Fruit fly (Drosophila melanogaster): Measurements from ENCODE around the gene CG33095.
"Not testable (repeated sequence)": the region's sequence is repeated elsewhere in the genome, so short reads cannot be mapped to it uniquely, and the experiment has no call there.

The CG33095 gene

DNA sequence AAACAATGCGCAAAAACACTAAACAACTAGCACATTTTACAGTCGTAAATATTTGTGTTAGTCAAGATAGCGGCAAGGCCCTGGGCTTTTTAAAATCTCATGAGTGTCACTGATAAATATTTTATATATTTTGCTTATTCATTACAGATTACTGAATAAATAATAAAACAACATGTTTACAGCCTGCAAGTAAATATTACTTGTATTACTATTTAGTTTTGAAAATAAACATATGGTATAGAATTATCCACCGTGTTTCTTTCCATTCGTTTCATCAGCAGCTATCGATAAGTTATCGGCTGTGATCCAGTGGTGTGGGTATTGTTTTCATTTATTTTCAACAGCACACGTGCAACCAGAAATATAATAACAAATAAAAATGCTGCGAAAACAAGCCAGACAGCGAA lies 22.9 kb upstream of the CG33095 start, which contains the start of the genes shams and CG11920:
Gene shams, minus strand, starts transcription at position 50 of the 407 bp plus-strand sequence.
Gene CG11920, plus strand, starts transcription at position 320 of the 407 bp plus-strand sequence.
- TF ChIP-seq CTCF (optimal IDR thresholded peaks at IDR 0.05) (no peak), CG8478 (optimal IDR thresholded peaks at IDR 0.05) (no peak)

- TF ChIP-seq CTCF (optimal IDR thresholded peaks at IDR 0.05), result no peak
- no peak for TF ChIP-seq CG8478 (optimal IDR thresholded peaks at IDR 0.05)
These were observed 20.1 kb upstream of the CG33095 start for dm6 chr3R:25077280-25077820.

DNA sequence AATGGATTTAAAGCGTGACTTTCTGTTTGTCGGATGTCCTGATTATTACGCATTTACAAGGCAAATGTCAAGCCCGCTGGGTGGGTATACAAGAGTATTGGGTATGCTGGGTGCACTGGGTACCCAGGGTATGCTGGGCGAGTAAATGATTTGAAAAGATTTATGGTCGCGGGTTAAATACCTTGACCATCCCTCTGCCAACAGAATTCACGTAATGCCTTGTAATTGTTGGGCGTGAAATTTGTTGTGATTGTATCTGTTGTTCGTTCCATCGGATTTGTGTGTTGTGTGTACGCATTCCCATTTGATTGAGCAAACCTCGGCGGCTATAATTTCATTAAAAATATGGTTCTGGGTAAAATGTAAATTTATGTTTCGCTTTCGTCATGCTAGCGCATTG lies 18.8 kb upstream of the CG33095 start:
- TF ChIP-seq CTCF (optimal IDR thresholded peaks at IDR 0.05) (no peak), CG8478 (optimal IDR thresholded peaks at IDR 0.05) (no peak)

DNA sequence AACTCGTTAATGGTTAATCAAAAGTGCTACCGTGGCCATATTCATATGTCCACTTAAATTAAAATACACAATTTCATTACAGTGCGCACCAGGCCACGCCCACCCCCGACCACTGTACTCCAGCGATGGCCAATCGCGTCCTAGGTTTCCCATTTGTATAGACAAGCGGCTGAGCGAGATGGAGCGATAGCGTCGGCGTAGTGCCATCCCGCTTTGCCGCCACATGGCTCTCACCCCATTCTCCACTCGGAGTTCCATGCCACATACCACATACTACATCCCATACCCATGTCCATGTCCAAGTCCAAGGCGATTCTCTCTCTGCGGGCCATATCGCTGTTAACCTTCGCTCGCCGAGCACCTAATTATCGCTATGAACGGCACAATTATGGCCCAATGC lies 17.0 kb upstream of the CG33095 start:
- TF ChIP-seq CG8478 (optimal IDR thresholded peaks at IDR 0.05) (no peak), CTCF (optimal IDR thresholded peaks at IDR 0.05) (peak in 1 of 2 experiments; percentile 30)

- TF ChIP-seq CG8478 (optimal IDR thresholded peaks at IDR 0.05) (no peak), CTCF (optimal IDR thresholded peaks at IDR 0.05) (no peak)
These were observed 15.1 kb upstream of the CG33095 start, which contains the start of gene fd96Ca for dm6 chr3R:25082348-25082747. Gene fd96Ca (plus strand): TSS chr3R:25082684.

DNA sequence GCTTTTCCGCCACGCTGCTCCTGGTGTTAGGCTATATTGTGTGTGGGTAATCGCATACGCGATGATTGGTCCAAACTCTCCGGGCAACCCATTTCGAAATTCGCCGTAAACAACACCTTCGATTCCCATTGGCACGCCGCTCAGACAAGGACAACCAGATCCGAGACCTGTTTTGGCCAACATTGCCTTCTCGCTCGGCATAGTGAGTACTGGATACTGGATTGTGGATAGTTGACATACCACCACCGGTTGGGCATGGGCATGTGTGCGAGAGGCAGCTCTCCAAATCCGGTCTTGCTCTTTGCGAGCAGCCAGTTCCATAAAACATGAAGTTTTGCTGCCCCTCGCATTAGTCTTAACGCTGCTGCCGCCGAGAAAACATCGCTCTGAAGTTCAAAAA lies 2.8 kb upstream of the CG33095 start, which contains the start of gene fd96Cb:
Gene fd96Cb, plus strand, starts transcription at position 374 of the 400 bp plus-strand sequence.
- TF ChIP-seq CTCF (optimal IDR thresholded peaks at IDR 0.05) (no peak), CG8478 (optimal IDR thresholded peaks at IDR 0.05) (no peak)

- no peak for TF ChIP-seq CG8478 (optimal IDR thresholded peaks at IDR 0.05)
- no peak for TF ChIP-seq CTCF (optimal IDR thresholded peaks at IDR 0.05)
These were observed 4.8 kb downstream of the CG33095 start, which contains the start of gene CG45095 for dm6 chr3R:25102253-25102652. Gene CG45095 (plus strand): TSS chr3R:25102553.

DNA sequence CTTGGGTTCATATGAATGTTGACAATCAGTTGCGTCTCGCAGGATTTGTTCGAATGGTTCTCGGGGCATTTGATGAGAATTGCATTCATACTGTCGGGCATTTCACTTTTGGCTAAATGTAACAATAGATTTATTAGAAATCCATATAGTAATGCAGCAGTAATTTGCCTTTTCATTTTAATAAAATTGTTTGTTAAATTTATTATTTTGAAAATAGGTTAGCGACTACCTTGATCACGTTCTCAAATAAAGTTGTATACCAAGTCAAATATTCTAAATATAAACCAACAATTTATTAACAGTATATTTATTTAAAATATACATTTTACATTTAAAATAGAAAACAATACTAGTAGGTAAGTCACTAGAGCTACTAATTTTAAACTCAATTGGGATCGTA lies 11.5 kb downstream of the CG33095 start, which contains the start of gene CG34027:
Gene CG34027, minus strand, starts transcription at position 101 of the 400 bp plus-strand sequence.
- TF ChIP-seq CTCF (optimal IDR thresholded peaks at IDR 0.05), result no peak
- TF ChIP-seq CG8478 (optimal IDR thresholded peaks at IDR 0.05), result no peak

DNA sequence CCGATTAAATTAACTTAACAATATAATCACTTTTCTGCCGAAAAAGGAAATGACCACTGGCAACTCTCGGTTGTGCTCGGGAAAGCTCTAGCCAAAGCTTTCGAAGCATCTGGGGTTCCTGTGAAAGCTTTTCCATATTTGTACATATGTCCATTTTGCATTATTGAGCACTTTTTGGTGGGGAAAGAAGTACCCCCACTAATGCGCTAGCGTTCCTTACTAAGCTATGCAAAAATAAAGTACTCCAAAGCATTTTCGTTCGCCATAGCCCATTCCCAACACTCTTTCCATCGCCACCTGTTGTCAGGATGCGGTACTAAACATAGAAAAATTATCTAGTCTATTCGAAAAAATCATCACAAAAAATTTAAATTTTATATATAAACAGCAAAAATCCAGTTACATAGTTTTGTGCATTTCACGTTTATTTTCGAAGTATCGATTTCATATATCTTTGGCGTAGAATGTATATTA lies 15.0 kb downstream of the CG33095 start, which contains the start of gene Nepl16:
Gene Nepl16, minus strand, starts transcription at position 51 of the 474 bp plus-strand sequence.
- TF ChIP-seq CG8478 (optimal IDR thresholded peaks at IDR 0.05), result no peak
- peak; percentile 38 to 68 for TF ChIP-seq CTCF (optimal IDR thresholded peaks at IDR 0.05)

DNA sequence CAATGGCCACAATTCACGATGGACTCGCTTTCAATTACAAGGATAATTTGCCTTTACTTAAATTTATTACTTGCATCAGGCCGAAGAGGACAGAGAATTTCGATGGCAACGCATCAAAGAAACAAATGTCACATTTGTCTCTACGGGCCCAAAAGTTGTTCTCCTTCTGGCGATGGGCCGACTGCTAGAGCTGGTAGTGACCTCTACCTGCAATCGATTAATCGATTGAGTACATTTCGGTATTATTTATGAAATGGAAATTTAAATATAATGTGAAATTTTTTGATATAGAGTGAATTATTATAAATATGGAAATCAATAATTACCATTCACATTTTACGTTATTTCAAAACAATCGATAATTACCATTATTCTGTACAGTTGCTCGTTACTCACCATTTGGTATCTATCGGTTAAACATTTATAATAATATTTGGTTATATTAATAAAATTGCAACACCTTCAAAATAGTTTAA lies 25.3 kb downstream of the CG33095 start, which contains the start of the genes CG31510 and TTLL5:
Gene CG31510, minus strand, starts transcription at position 185 of the 476 bp plus-strand sequence.
Gene TTLL5, minus strand, starts transcription at position 185 of the 476 bp plus-strand sequence.
- no peak for TF ChIP-seq CTCF (optimal IDR thresholded peaks at IDR 0.05)
- TF ChIP-seq CG8478 (optimal IDR thresholded peaks at IDR 0.05), result no peak

DNA sequence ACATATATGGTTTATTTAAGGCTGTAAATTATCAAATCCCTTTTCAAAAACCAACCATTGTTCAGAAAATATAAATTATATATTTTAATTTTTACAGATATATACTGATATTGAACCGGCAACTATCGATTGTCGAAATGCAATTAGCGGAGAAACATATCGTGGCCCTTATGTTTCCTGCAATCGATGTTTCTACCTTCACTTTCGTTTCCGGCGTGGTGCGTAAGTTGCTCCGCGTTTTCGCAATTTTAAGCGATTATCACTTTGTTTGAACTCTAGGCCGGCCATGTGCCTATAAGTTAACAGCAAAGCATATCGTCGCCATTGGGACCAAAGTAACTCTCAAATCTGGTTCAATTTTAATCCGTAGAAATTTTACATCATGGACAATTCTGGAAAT lies 25.8 kb downstream of the CG33095 start, which contains the start of gene vig2:
Gene vig2, plus strand, starts transcription at position 112 of the 400 bp plus-strand sequence.
- not testable (repeated sequence) for TF ChIP-seq CG8478, CTCF (optimal IDR thresholded peaks at IDR 0.05)

dm6 chr3R:25126823-25127222 lies 29.4 kb downstream of the CG33095 start:
- TF ChIP-seq CTCF (optimal IDR thresholded peaks at IDR 0.05) (no peak), CG8478 (optimal IDR thresholded peaks at IDR 0.05) (no peak)

DNA sequence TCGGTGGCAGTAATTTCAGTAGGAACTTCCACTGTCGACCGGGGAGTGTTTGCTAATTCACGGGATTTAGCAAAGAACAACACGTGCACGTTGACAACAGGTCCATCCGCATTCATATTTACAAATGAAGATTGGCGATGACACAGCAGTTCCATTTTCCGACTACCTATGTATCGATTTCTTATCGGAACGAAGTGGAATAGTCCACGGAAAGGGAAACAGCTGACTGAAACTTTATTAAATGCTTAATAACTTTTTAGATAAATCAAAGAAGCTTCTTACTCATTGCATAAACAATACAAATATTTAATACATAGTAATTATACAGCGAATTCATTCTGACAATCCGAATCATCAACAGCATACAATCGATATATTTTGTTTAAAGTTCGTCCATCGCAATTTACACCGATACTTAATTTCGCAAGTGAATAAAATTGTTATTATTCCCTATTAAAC lies 29.8 kb downstream of the CG33095 start, which contains the start of the genes Mocs2A, Mocs2B and Clbn:
Gene Mocs2A, minus strand, starts transcription at position 129 of the 459 bp plus-strand sequence.
Gene Mocs2B, minus strand, starts transcription at position 129 of the 459 bp plus-strand sequence.
Gene Clbn, plus strand, starts transcription at position 272 of the 459 bp plus-strand sequence.
- TF ChIP-seq CG8478 (optimal IDR thresholded peaks at IDR 0.05), result no peak
- no peak for TF ChIP-seq CTCF (optimal IDR thresholded peaks at IDR 0.05)

DNA sequence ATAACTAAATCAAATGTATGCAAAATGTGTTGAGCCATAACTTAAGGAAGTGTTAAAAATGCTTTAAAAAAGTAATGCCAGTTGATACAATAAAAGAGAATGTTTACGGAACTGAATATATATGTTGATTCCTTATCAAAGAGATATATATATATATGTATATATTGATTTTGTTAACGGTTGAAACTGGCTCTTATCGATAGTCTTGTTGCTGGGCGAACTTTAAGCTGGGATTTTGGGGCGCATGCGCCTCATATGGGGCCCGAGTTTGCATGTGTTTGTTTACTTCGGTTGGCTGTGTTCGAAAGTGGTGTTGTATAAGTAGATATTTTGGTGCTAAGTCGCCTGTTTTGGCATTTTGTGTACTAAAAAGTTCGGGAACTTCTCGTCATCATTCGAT lies 33.6 kb downstream of the CG33095 start, which contains the start of gene Bili:
Gene Bili, plus strand, starts transcription at position 265 of the 400 bp plus-strand sequence.
- TF ChIP-seq CG8478, CTCF (optimal IDR thresholded peaks at IDR 0.05): not testable (repeated sequence)
